Fruit fly (Drosophila melanogaster): ENCODE results near the gene CG10669.

Gene CG10669

DNA sequence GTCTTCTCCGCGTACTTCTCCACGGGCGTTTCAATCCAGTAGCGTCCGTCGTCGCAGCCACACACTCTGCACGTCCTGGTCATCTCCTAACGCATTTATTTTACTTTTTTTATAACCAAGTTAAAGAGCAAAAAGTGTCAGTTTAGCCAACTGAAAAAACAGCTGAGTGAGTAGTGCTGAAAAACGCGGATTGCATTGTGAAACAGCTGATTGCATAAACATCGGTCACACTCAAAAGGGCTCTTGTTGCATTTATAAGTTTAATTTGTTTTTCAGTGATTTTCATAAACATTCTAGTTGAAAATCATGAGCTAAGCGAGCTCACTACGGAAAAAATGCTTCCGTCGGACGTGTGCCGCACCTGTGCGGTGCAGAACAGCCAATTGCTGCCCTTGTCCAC is at the start of gene CG10669, which contains the start of gene CG11902:
Gene CG10669 (minus strand): TSS at position 179 of the 400 bp plus-strand sequence.
Gene CG11902 (plus strand): TSS at position 193 of the 400 bp plus-strand sequence.
- TF ChIP-seq noc (tag; optimal IDR thresholded peaks at IDR 0.05), result no peak

DNA sequence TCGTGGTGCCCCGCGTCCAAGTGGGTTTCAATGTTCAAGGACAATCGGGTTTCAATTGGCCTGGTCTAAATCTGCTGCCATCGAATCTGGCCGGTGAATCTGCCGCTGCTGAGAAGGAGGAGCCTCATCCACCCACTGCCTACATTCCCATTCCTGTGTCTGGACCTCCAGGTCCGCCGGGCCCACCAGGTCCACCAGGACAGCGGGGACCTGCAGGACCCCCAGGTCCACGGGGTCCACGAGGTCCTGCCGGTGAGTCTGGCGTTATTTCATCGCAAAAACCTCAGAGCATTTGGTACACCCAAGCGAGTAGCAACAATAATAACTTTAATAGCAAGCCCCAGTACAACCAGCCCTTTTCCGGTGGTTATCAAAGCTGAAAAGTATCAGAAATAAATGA is 49.2 kb upstream of the CG10669 start:
- no peak for TF ChIP-seq noc (tag; optimal IDR thresholded peaks at IDR 0.05)

DNA sequence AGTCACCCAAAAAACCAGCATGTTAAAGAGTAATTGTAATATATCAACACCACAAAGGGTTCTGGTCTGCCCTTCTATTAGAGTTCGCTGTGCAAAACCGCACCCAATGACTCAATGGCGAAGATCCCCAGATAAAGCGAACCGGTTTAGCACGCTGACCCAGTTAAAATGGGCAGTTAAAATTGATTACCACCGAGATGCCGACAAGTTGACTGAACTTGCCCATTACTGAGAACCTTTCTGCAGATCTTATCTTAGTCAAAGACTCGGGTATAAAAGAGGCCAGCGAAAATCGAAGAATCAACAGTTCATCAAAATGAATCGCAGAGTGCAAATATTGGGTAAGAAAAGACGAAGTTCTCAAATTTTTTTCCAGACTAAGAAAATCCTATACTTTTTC is 48.4 kb upstream of the CG10669 start, which contains the start of gene CG31437:
Gene CG31437 (plus strand): TSS at position 301 of the 400 bp plus-strand sequence.
- TF ChIP-seq noc (tag; optimal IDR thresholded peaks at IDR 0.05), result no peak

dm6 chr3R:25382681-25383080 is 47.6 kb upstream of the CG10669 start, which contains the start of gene alrm:
Gene alrm (minus strand): TSS chr3R:25382781.
- no peak for TF ChIP-seq noc (tag; optimal IDR thresholded peaks at IDR 0.05)

DNA sequence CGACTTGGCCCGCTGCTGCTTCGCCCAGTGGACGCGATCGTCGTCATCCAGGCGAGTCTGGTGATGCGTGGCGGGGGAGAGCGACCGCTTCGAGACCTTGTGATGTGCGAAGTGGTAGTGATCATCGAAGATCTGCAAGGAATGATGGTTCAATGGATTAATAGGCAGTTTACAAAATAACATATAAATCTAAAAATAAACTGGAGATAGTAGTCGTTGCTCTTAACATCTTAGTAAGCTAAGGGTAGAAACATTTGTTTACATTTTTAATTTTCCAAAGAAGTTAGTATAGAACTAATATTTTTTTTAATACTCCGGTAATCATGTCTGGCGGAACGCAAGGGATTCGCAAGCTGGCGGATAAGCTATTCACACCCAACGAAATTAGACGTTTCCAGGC is 22.9 kb upstream of the CG10669 start, which contains the start of gene ND-49L:
Gene ND-49L (plus strand): TSS at position 301 of the 400 bp plus-strand sequence.
- no peak for TF ChIP-seq noc (tag; optimal IDR thresholded peaks at IDR 0.05)

dm6 chr3R:25346899-25347298 is 11.9 kb upstream of the CG10669 start, which contains the start of gene tobi:
Gene tobi (minus strand): TSS chr3R:25346921.
- no peak for TF ChIP-seq noc (tag; optimal IDR thresholded peaks at IDR 0.05)

DNA sequence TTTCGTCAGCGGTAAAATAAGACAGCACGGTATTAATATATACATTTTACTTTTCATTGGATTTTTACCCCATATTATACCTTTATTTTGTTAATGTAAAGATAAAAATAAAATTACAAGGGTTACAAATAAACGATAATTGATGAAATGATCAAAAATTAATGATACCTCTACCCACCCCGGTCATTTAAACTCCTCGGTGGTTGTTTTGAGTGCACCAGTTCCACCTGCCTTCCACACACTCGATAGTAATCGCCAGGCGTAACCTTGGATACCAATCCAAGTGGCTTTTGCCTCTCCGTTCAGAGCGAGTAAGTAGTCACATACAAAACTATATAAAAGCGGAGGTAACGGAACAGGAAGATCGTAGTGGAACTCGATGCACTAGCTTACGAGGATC is 4.9 kb upstream of the CG10669 start, which contains the start of gene rha:
Gene rha (plus strand): TSS at position 301 of the 400 bp plus-strand sequence.
- no peak for TF ChIP-seq noc (tag; optimal IDR thresholded peaks at IDR 0.05)

- no peak for TF ChIP-seq noc (tag; optimal IDR thresholded peaks at IDR 0.05)
Measured at dm6 chr3R:25331103-25331502, 3.9 kb downstream of the CG10669 start, which contains the start of gene CHKov2. Gene CHKov2 (minus strand): TSS chr3R:25331203.

- TF ChIP-seq noc (tag; optimal IDR thresholded peaks at IDR 0.05), result peak; percentile 48
Measured at dm6 chr3R:25329079-25329478, 6.0 kb downstream of the CG10669 start, which contains the start of gene CHKov1. Gene CHKov1 (minus strand): TSS chr3R:25329316.

DNA sequence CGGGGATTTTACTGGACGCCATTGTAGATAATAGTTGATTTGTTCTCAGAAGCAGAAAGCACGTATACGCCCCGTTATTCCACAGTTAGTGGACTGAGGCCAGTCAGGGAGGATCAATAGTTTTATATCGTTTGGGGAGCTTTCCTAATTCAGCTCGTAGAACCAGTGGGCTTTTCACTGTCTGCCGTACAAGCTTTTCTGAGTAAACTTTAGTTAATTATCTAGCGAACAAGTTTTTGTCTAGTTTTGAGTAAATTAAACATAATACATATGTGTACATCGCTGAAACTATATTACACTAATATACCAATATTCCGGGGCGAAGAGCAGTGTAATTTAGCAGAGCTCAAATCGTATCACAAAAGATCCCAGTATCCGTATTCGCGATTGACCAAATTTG is 12.4 kb downstream of the CG10669 start, which contains the start of gene CG10562:
Gene CG10562 (minus strand): TSS at position 101 of the 400 bp plus-strand sequence.
- no peak for TF ChIP-seq noc (tag; optimal IDR thresholded peaks at IDR 0.05)

dm6 chr3R:25321681-25322080 is 13.4 kb downstream of the CG10669 start:
- TF ChIP-seq noc (tag; optimal IDR thresholded peaks at IDR 0.05), result no peak

DNA sequence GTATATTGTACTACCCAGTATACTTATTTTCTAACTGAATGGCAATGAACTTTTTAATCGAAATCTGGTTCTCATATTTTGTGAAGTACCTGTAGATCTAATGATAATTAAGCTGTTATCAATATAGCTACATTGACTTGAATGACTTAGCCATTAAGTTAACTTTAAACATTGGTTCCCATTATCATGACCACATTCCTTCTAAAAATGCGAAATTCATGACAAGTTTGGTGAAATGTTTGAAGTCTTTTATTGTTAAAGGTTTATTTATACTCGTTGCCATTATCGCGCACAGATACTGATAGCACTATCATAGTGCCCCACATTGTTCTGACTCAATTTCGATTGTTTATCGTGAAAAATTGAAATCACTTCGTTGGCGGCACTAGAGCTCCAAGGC is 14.1 kb downstream of the CG10669 start:
- TF ChIP-seq noc (tag; optimal IDR thresholded peaks at IDR 0.05), result peak; percentile 34

DNA sequence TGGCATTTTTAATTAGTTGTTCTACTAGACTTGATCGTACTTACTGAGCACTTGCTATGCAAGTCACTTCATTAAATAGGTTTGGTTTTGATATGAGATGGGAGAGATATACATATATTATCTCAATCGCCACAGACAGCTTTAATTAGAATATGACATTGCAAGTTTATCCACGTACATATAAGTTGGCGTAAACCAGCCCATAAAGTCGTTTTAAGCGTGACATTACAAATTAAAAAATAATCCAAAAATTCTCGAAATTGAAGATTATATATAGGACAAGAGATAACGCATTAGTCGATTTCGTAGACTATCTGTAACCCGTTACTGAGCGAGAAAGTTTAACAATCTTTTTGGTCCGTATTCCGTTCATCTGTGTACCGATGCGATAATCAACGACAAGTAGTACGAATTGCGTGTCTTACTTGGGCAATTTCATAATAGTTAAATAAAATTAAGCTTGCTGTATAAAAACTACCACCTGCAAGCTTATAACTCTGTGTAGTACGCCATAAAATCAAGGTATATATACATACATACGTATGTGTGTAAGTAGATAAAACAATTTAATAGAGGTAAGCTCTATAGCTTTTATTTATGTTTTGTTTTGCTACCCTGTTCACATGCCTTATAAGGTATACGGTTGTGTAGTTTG is 14.9 kb downstream of the CG10669 start, which contains the start of gene CG10560:
Gene CG10560 (minus strand): TSS at position 51 of the 655 bp plus-strand sequence.
- TF ChIP-seq noc (tag; optimal IDR thresholded peaks at IDR 0.05), result no peak

- no peak for TF ChIP-seq noc (tag; optimal IDR thresholded peaks at IDR 0.05)
Measured at dm6 chr3R:25318011-25318410, 17.0 kb downstream of the CG10669 start, which contains the start of gene CG10553. Gene CG10553 (minus strand): TSS chr3R:25318111.

dm6 chr3R:25316016-25316415 is 19.0 kb downstream of the CG10669 start, which contains the start of gene CG10559:
Gene CG10559 (minus strand): TSS chr3R:25316116.
- no peak for TF ChIP-seq noc (tag; optimal IDR thresholded peaks at IDR 0.05)

DNA sequence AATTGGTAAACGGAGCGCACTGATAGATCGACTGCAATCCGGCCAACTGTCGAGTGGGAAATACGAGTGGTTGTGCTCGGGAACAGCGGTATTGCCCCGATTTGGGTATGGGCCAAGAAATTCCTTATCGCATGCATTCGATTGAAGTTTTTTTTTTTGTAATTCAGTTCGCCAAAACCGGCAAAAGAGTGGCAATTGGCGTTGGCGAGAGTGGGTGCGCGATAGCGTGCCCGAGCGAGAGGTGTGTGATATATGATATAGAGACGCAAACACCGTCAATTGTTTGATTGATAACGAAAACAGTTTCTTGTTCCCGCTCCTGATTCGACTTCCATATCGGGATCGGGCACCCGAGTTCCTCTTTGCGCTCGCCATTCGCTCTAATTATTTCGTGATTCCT is 21.3 kb downstream of the CG10669 start, which contains the start of gene CG31087:
Gene CG31087 (minus strand): TSS at position 63 of the 400 bp plus-strand sequence.
- TF ChIP-seq noc (tag; optimal IDR thresholded peaks at IDR 0.05), result no peak

dm6 chr3R:25312583-25312982 is 22.5 kb downstream of the CG10669 start:
- TF ChIP-seq noc (tag; optimal IDR thresholded peaks at IDR 0.05), result no peak

Measured in whole organism, larva.